Worm (Caenorhabditis elegans) whole organism, late embryonic: ENCODE measurements around the gene D2096.11.

Experiments used
- F13H6.1 ChIP-seq: sonication (generic microtip); optimal IDR thresholded peaks from 2 replicates; lab custom pipeline; 2016; ENCODE audit warnings: missing genetic modification characterization, missing compliant biosample characterization
- K09A11.1 ChIP-seq: sonication (generic microtip); optimal IDR thresholded peaks from 2 replicates; lab custom pipeline; 2017; ENCODE audit warnings: antibody characterized with exemption, mild to moderate bottlenecking, missing genetic modification characterization, missing compliant biosample characterization; ENCODE audit not compliant: insufficient read depth
- Y22D7AL.16 ChIP-seq: sonication (generic microtip); optimal IDR thresholded peaks from 2 replicates; lab custom pipeline; 2016; ENCODE audit warnings: missing genetic modification characterization, missing compliant biosample characterization
- ama-1 ChIP-seq: fragments of 150-350 bp; optimal IDR thresholded peaks from 2 replicates; lab custom pipeline; 2014
- ceh-31 ChIP-seq: sonication (generic microtip); optimal IDR thresholded peaks from 2 replicates; lab custom pipeline; 2016; ENCODE audit warnings: missing genetic modification characterization, missing compliant biosample characterization
- fkh-10 ChIP-seq: fragments of 150-350 bp; optimal IDR thresholded peaks from 2 replicates; lab custom pipeline; 2014; ENCODE audit warnings: missing biosample characterization, missing genetic modification reagents, missing genetic modification characterization
- nfya-1 ChIP-seq: sonication (generic microtip); optimal IDR thresholded peaks from 2 replicates; lab custom pipeline; 2017; ENCODE audit warnings: missing genetic modification characterization, mild to moderate bottlenecking, missing compliant biosample characterization, antibody characterized with exemption, moderate library complexity
- nhr-11 ChIP-seq: fragments of 150-350 bp; optimal IDR thresholded peaks from 2 replicates; lab custom pipeline; 2014; ENCODE audit warnings: missing biosample characterization, missing genetic modification characterization
- pqm-1 ChIP-seq: sonication (generic microtip); optimal IDR thresholded peaks from 2 replicates; lab custom pipeline; 2016; ENCODE audit warnings: missing genetic modification characterization, missing compliant biosample characterization
- ref-2 ChIP-seq: sonication (generic microtip); optimal IDR thresholded peaks from 2 replicates; lab custom pipeline; 2016; ENCODE audit warnings: missing genetic modification characterization, missing compliant biosample characterization
- sdc-2 ChIP-seq: sonication (generic microtip); optimal IDR thresholded peaks from 2 replicates; lab custom pipeline; 2016; ENCODE audit warnings: missing genotype, missing genetic modification characterization, missing compliant biosample characterization
- tbx-2 ChIP-seq: sonication (generic microtip); optimal IDR thresholded peaks from 2 replicates; lab custom pipeline; 2016; ENCODE audit warnings: missing genetic modification characterization, missing compliant biosample characterization
- unc-86 ChIP-seq: sonication (generic microtip); optimal IDR thresholded peaks from 2 replicates; lab custom pipeline; 2016; ENCODE audit warnings: missing genetic modification characterization, missing compliant biosample characterization
- ztf-16 ChIP-seq: sonication (generic microtip); optimal IDR thresholded peaks from 2 replicates; lab custom pipeline; 2017; ENCODE audit warnings: missing genetic modification characterization, missing compliant biosample characterization

- TF ChIP-seq nhr-11 (tag; lab: Kevin White, UChicago) (no peak), sdc-2 (tag; lab: Kevin White, UChicago) (no peak), unc-86 (tag; lab: Kevin White, UChicago) (no peak), ceh-31 (tag; lab: Kevin White, UChicago) (no peak), ztf-16 (no peak), ama-1 (lab: Kevin White, UChicago) (no peak), nfya-1 (tag; lab: Kevin White, UChicago) (no peak), K09A11.1 (no peak), F13H6.1 (tag; lab: Kevin White, UChicago) (no peak), tbx-2 (tag; lab: Kevin White, UChicago) (no peak), pqm-1 (tag; lab: Kevin White, UChicago) (no peak), fkh-10 (no peak), Y22D7AL.16 (tag; lab: Kevin White, UChicago) (no peak), ref-2 (tag; lab: Kevin White, UChicago) (no peak)
Measured at ce11 chrIV:8358492-8358891, 35.5 kb downstream of the D2096.11 start, which contains the start of gene D2096.13.
